Worm (Caenorhabditis elegans): ENCODE data around the gene idpa-2.

ce11 chrII:8765131-8765530 is 27.4 kb downstream of the idpa-2 start:
- TF ChIP-seq unc-3 (GFP tag; conservative IDR thresholded peaks at IDR 0.05) = no peak
- no peak for TF ChIP-seq unc-3 (tag; optimal IDR thresholded peaks at IDR 0.05)
- TF ChIP-seq fkh-10 (GFP tag; optimal IDR thresholded peaks at IDR 0.05) = no peak

Data from whole organism, late embryonic.